Worm (Caenorhabditis elegans): Measurements from ENCODE around the gene tmem-131.

Gene tmem-131

ce11 chrIII:5030629-5031028 lies 32.7 kb upstream of the tmem-131 start, which contains the start of gene klp-6:
Gene klp-6 (plus strand): TSS chrIII:5030929.
- no peak for TF ChIP-seq ets-5 (GFP tag; IDR thresholded peaks at IDR 0.05)
- no peak for TF ChIP-seq lin-14 (GFP tag; optimal IDR thresholded peaks at IDR 0.05)
- TF ChIP-seq unc-30 (tag; optimal IDR thresholded peaks at IDR 0.05): no peak
- TF ChIP-seq efl-1 (optimal IDR thresholded peaks at IDR 0.05): no peak
- no peak for TF ChIP-seq efl-1 (GFP tag; optimal IDR thresholded peaks at IDR 0.05 in 1 of 2)
- TF ChIP-seq mef-2 (tag; optimal IDR thresholded peaks at IDR 0.05): no peak
- no peak for TF ChIP-seq fkh-10 (GFP tag; optimal IDR thresholded peaks at IDR 0.05)
- no peak for TF ChIP-seq unc-62 (GFP tag; optimal IDR thresholded peaks at IDR 0.05)
- TF ChIP-seq C04F5.9 (tag; optimal IDR thresholded peaks at IDR 0.05): no peak
- TF ChIP-seq tlp-1 (tag; optimal IDR thresholded peaks at IDR 0.05): no peak
- TF ChIP-seq nhr-77 (tag; optimal IDR thresholded peaks at IDR 0.05): no peak

- TF ChIP-seq tbx-2 (tag; optimal IDR thresholded peaks at IDR 0.05) (no peak), lin-39 (tag; optimal IDR thresholded peaks at IDR 0.05) (no peak), egl-13 (tag; optimal IDR thresholded peaks at IDR 0.05) (no peak), fkh-10 (GFP tag; optimal IDR thresholded peaks at IDR 0.05) (no peak), nhr-47 (tag; optimal IDR thresholded peaks at IDR 0.05) (no peak), nhr-12 (tag; optimal IDR thresholded peaks at IDR 0.05) (no peak), rnt-1 (tag; optimal IDR thresholded peaks at IDR 0.05) (no peak), ama-1 (optimal IDR thresholded peaks at IDR 0.05) (no peak), lin-35 (GFP tag; optimal IDR thresholded peaks at IDR 0.05) (no peak), mep-1 (tag; optimal IDR thresholded peaks at IDR 0.05) (no peak), egl-27 (tag; optimal IDR thresholded peaks at IDR 0.05) (no peak), aha-1 (tag; optimal IDR thresholded peaks at IDR 0.05) (no peak), C34B4.2 (tag; optimal IDR thresholded peaks at IDR 0.05) (no peak), fkh-8 (tag; optimal IDR thresholded peaks at IDR 0.05) (no peak), unc-86 (tag; optimal IDR thresholded peaks at IDR 0.05) (no peak), elt-2 (tag; optimal IDR thresholded peaks at IDR 0.05) (no peak), fkh-4 (tag; optimal IDR thresholded peaks at IDR 0.05; ENCODE audit: borderline replicate concordance) (no peak), hpl-2 (GFP tag; optimal IDR thresholded peaks at IDR 0.05) (no peak), pqm-1 (tag; optimal IDR thresholded peaks at IDR 0.05) (no peak)
Observed at ce11 chrIII:5027219-5027618, 29.3 kb upstream of the tmem-131 start.

ce11 chrIII:5026366-5026765 lies 28.4 kb upstream of the tmem-131 start:
- TF ChIP-seq hlh-4 (tag; optimal IDR thresholded peaks at IDR 0.05) (no peak), lin-13 (GFP tag; optimal IDR thresholded peaks at IDR 0.05) (no peak), mef-2 (tag; optimal IDR thresholded peaks at IDR 0.05) (no peak), tlp-1 (tag; optimal IDR thresholded peaks at IDR 0.05) (no peak), nhr-84 (tag; optimal IDR thresholded peaks at IDR 0.05) (no peak), efl-1 (optimal IDR thresholded peaks at IDR 0.05) (no peak), efl-1 (GFP tag; optimal IDR thresholded peaks at IDR 0.05 in 1 of 2) (no peak), egl-27 (tag; optimal IDR thresholded peaks at IDR 0.05) (no peak), lin-39 (tag; optimal IDR thresholded peaks at IDR 0.05) (no peak), C16A3.4 (tag; optimal IDR thresholded peaks at IDR 0.05) (no peak), elt-2 (tag; optimal IDR thresholded peaks at IDR 0.05) (no peak), xbp-1 (tag; optimal IDR thresholded peaks at IDR 0.05) (no peak), irx-1 (tag; optimal IDR thresholded peaks at IDR 0.05) (no peak), C04F5.9 (tag; optimal IDR thresholded peaks at IDR 0.05) (no peak), skn-1 (tag; optimal IDR thresholded peaks at IDR 0.05) (no peak)

DNA sequence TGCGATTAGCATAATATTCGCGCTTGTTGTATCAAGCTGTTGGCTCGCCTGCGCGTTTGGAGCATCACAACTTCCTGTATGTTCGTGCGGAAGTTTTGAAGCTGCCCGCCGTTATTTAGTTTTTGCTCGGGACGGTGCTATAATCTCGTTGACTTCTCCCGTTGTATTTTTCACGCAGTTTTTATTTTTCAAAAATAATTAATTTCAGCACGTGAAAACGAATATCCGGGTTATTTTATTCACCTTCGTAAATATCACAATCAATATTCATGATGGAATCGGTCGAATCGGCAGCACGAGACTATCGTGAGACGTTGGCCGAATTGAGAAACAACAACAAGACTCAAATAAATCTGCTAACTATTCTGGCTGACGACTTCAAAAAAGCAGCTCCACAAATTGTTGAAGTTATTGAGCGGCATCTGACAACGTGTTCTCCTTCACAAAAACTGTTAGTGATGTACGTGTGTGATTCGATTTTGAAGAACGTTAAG lies 27.2 kb upstream of the tmem-131 start:
- TF ChIP-seq jun-1 (tag; optimal IDR thresholded peaks at IDR 0.05) (no peak), hlh-17 (GFP tag; optimal IDR thresholded peaks at IDR 0.05; ENCODE audit: borderline replicate concordance) (no peak), mep-1 (tag; optimal IDR thresholded peaks at IDR 0.05) (peak; percentile 49), swsn-7 (tag; optimal IDR thresholded peaks at IDR 0.05) (peak; percentile 22), hlh-4 (tag; optimal IDR thresholded peaks at IDR 0.05) (no peak), dpl-1 (GFP tag; optimal IDR thresholded peaks at IDR 0.05) (peak in 2 of 3 experiments; percentile 3 to 9), alr-1 (tag; optimal IDR thresholded peaks at IDR 0.05; ENCODE audit: borderline replicate concordance) (no peak), rnt-1 (tag; optimal IDR thresholded peaks at IDR 0.05) (peak; percentile 34), egl-13 (tag; optimal IDR thresholded peaks at IDR 0.05) (no peak), skn-1 (tag; optimal IDR thresholded peaks at IDR 0.05) (no peak), sox-4 (tag; optimal IDR thresholded peaks at IDR 0.05) (peak; percentile 22), nhr-71 (tag; optimal IDR thresholded peaks at IDR 0.05) (peak; percentile 72), mdl-1 (tag; optimal IDR thresholded peaks at IDR 0.05) (no peak), zip-4 (GFP tag; optimal IDR thresholded peaks at IDR 0.05) (peak; percentile 31), lin-13 (GFP tag; optimal IDR thresholded peaks at IDR 0.05) (no peak), snu-23 (GFP tag; optimal IDR thresholded peaks at IDR 0.05) (no peak), sptf-1 (tag; optimal IDR thresholded peaks at IDR 0.05) (no peak), dsc-1 (tag; optimal IDR thresholded peaks at IDR 0.05) (peak; percentile 0), grh-1 (GFP tag; IDR thresholded peaks at IDR 0.05) (peak; percentile 36; the same call in 1 of the 2 replicates)
